Worm (Caenorhabditis elegans): ENCODE data around the gene ifd-1.

Gene ifd-1

ce11 chrX:8810908-8811307, 13.3 kb downstream of the ifd-1 start, which contains the start of gene R04E5.9 (continued):
- TF ChIP-seq hlh-11 (tag; optimal IDR thresholded peaks at IDR 0.05), result peak; percentile 96
- TF ChIP-seq ceh-20 (GFP tag; IDR thresholded peaks at IDR 0.05), result peak; percentile 44; the same call in 1 of the 2 replicates
- TF ChIP-seq arid-1 (GFP tag; conservative IDR thresholded peaks at IDR 0.05), result peak; percentile 74
- peak; percentile 57; the same call in 1 of the 2 replicates for TF ChIP-seq lin-38 (GFP tag; IDR thresholded peaks at IDR 0.05)
- peak; percentile 85 for TF ChIP-seq egl-43 (GFP tag; IDR thresholded peaks at IDR 0.05)
- no peak for TF ChIP-seq Y75B8A.6 (GFP tag; IDR thresholded peaks at IDR 0.05)
- peak; percentile 94 for TF ChIP-seq nhr-28 (tag; optimal IDR thresholded peaks at IDR 0.05)
- no peak for TF ChIP-seq lin-39 (tag; optimal IDR thresholded peaks at IDR 0.05)
- TF ChIP-seq dmd-6 (GFP tag; IDR thresholded peaks at IDR 0.05), result peak; percentile 95
- no peak for TF ChIP-seq ceh-62 (tag; optimal IDR thresholded peaks at IDR 0.05)
- no peak for TF ChIP-seq daf-8 (GFP tag; IDR thresholded peaks at IDR 0.05)
- TF ChIP-seq ceh-32 (tag; optimal IDR thresholded peaks at IDR 0.05; ENCODE audit: poor library complexity), result no peak
- TF ChIP-seq vab-7 (GFP tag; IDR thresholded peaks at IDR 0.05), result peak; percentile 52; the same call in 1 of the 2 replicates
- no peak for TF ChIP-seq dmd-8 (GFP tag; IDR thresholded peaks at IDR 0.05)
- TF ChIP-seq nhr-41 (GFP tag; IDR thresholded peaks at IDR 0.05), result peak; percentile 66; the same call in 1 of the 2 replicates
- TF ChIP-seq R02D3.7 (tag; optimal IDR thresholded peaks at IDR 0.05), result no peak
- peak; percentile 70 to 84 for TF ChIP-seq lsy-2 (tag; optimal IDR thresholded peaks at IDR 0.05)
- peak; percentile 87 to 99 for TF ChIP-seq mdl-1 (tag; optimal IDR thresholded peaks at IDR 0.05)
- TF ChIP-seq mxl-2 (GFP tag; conservative IDR thresholded peaks at IDR 0.05), result 0 out of 2 replicates have a peak, but pooled peaks have one; percentile 32
- no peak for TF ChIP-seq F44E2.7 (GFP tag; IDR thresholded peaks at IDR 0.05)
- peak; percentile 70 for TF ChIP-seq set-16 (GFP tag; IDR thresholded peaks at IDR 0.05)
- TF ChIP-seq unc-39 (tag; optimal IDR thresholded peaks at IDR 0.05), result no peak
- TF ChIP-seq nhr-111 (GFP tag; optimal IDR thresholded peaks at IDR 0.05), result no peak
- no peak for TF ChIP-seq cey-2 (tag; optimal IDR thresholded peaks at IDR 0.05; ENCODE audit: borderline replicate concordance, insufficient read depth)
- TF ChIP-seq nhr-48 (tag; optimal IDR thresholded peaks at IDR 0.05), result peak; percentile 81
- no peak for TF ChIP-seq lir-3 (tag; optimal IDR thresholded peaks at IDR 0.05)
- peak; percentile 49 for TF ChIP-seq dpl-1 (GFP tag; optimal IDR thresholded peaks at IDR 0.05)
- peak; percentile 74 for TF ChIP-seq nhr-25 (tag; optimal IDR thresholded peaks at IDR 0.05; ENCODE audit: borderline replicate concordance, insufficient read depth)
- no peak for TF ChIP-seq zfp-3 (GFP tag; conservative IDR thresholded peaks at IDR 0.05)
- no peak for TF ChIP-seq dmd-9 (GFP tag; IDR thresholded peaks at IDR 0.05)
- peak; percentile 71; the same call in 1 of the 2 replicates for TF ChIP-seq madf-9 (GFP tag; conservative IDR thresholded peaks at IDR 0.05)
- no peak for TF ChIP-seq snpc-1.2 (GFP tag; IDR thresholded peaks at IDR 0.05)
- no peak for TF ChIP-seq saeg-2 (GFP tag; IDR thresholded peaks at IDR 0.05)
- peak; percentile 98 for TF ChIP-seq mxl-3 (GFP tag; optimal IDR thresholded peaks at IDR 0.05)
- TF ChIP-seq daf-19 (GFP tag; conservative IDR thresholded peaks at IDR 0.05), result no peak
- TF ChIP-seq F37D6.2 (tag; optimal IDR thresholded peaks at IDR 0.05), result peak; percentile 84
- TF ChIP-seq daf-16 (GFP tag; optimal IDR thresholded peaks at IDR 0.05), result peak; percentile 7 to 46
- TF ChIP-seq daf-16 (tag; optimal IDR thresholded peaks at IDR 0.05), result peak; percentile 85
- TF ChIP-seq ZK337.2 (GFP tag; IDR thresholded peaks at IDR 0.05), result no peak
- no peak for TF ChIP-seq ceh-82 (tag; optimal IDR thresholded peaks at IDR 0.05)
- peak; percentile 78 for TF ChIP-seq mes-2 (tag; optimal IDR thresholded peaks at IDR 0.05; ENCODE audit: poor library complexity, severe bottlenecking)
- peak; percentile 31 for TF ChIP-seq gei-8 (GFP tag; optimal IDR thresholded peaks at IDR 0.05)
- TF ChIP-seq attf-4 (tag; optimal IDR thresholded peaks at IDR 0.05), result no peak
- TF ChIP-seq hmg-1.1 (GFP tag; IDR thresholded peaks at IDR 0.05), result peak; percentile 89
- no peak for TF ChIP-seq snpc-4 (tag; optimal IDR thresholded peaks at IDR 0.05)
- TF ChIP-seq unc-62 (GFP tag; optimal IDR thresholded peaks at IDR 0.05 in 1 of 2), result peak in 1 of 2 experiments; percentile 99
- no peak for TF ChIP-seq unc-62 (tag; optimal IDR thresholded peaks at IDR 0.05)
- peak; percentile 100 for TF ChIP-seq aha-1 (tag)
- peak; percentile 89 for TF ChIP-seq tra-1 (GFP tag; IDR thresholded peaks at IDR 0.05)
- TF ChIP-seq nhr-10 (tag; optimal IDR thresholded peaks at IDR 0.05), result peak; percentile 21
- peak; percentile 42 for TF ChIP-seq ztf-7 (tag; optimal IDR thresholded peaks at IDR 0.05)

Data from whole organism, L4 larva.